Fruit fly (Drosophila melanogaster): ENCODE results near the gene foxo.

The foxo gene

dm6 chr3R:14025795-14026194 is 30.9 kb upstream of the foxo start:
- TF ChIP-seq D1 (tag; optimal IDR thresholded peaks at IDR 0.05) (no peak), CG12605 (GFP tag; IDR thresholded peaks at IDR 0.05) (peak; percentile 94), CG15710 (tag; optimal IDR thresholded peaks at IDR 0.05) (peak; percentile 55), CG8301 (tag; optimal IDR thresholded peaks at IDR 0.05) (peak; percentile 33), rn (GFP tag; IDR thresholded peaks at IDR 0.05) (no peak), CG10348 (GFP tag; IDR thresholded peaks at IDR 0.05) (no peak), Pif1A (GFP tag; optimal IDR thresholded peaks at IDR 0.05) (peak; percentile 67), gl (tag; optimal IDR thresholded peaks at IDR 0.05) (peak; percentile 85), CG32121 (GFP tag; IDR thresholded peaks at IDR 0.05) (peak; percentile 69), Ets98B (GFP tag; IDR thresholded peaks at IDR 0.05) (peak; percentile 86), fd96Ca (GFP tag; IDR thresholded peaks at IDR 0.05) (no peak; the same call in 2 of the 3 replicates), CG17806 (tag; optimal IDR thresholded peaks at IDR 0.05) (peak; percentile 47), EcR (GFP tag; optimal IDR thresholded peaks at IDR 0.05) (no peak), CG34367 (tag; optimal IDR thresholded peaks at IDR 0.05) (peak; percentile 65), CG14655 (GFP tag; optimal IDR thresholded peaks at IDR 0.05) (peak; percentile 59), CG4496 (GFP tag; IDR thresholded peaks at IDR 0.05) (peak; percentile 84), CG8159 (tag; optimal IDR thresholded peaks at IDR 0.05) (peak; percentile 36), CG9948 (tag; optimal IDR thresholded peaks at IDR 0.05) (no peak), Pif1B (GFP tag; optimal IDR thresholded peaks at IDR 0.05) (peak; percentile 73), Snoo (tag; optimal IDR thresholded peaks at IDR 0.05) (peak; percentile 20), CG13204 (GFP tag; optimal IDR thresholded peaks at IDR 0.05) (peak; percentile 73)

dm6 chr3R:14026212-14026952 is 30.4 kb upstream of the foxo start:
- peak; percentile 18 for TF ChIP-seq EcR (GFP tag; optimal IDR thresholded peaks at IDR 0.05)
- TF ChIP-seq CG10348 (GFP tag; IDR thresholded peaks at IDR 0.05): no peak
- TF ChIP-seq CG17806 (tag; optimal IDR thresholded peaks at IDR 0.05): no peak
- no peak for TF ChIP-seq CG9948 (tag; optimal IDR thresholded peaks at IDR 0.05)
- TF ChIP-seq D1 (tag; optimal IDR thresholded peaks at IDR 0.05): no peak
- no peak for TF ChIP-seq CG14655 (GFP tag; optimal IDR thresholded peaks at IDR 0.05)

dm6 chr3R:14026953-14027721 is 29.6 kb upstream of the foxo start:
- TF ChIP-seq CG8301 (tag; optimal IDR thresholded peaks at IDR 0.05): no peak
- no peak for TF ChIP-seq CG17806 (tag; optimal IDR thresholded peaks at IDR 0.05)
- TF ChIP-seq CG9948 (tag; optimal IDR thresholded peaks at IDR 0.05): no peak
- no peak for TF ChIP-seq Pif1B (GFP tag; optimal IDR thresholded peaks at IDR 0.05)
- TF ChIP-seq EcR (GFP tag; optimal IDR thresholded peaks at IDR 0.05): peak; percentile 81
- TF ChIP-seq CG34367 (tag; optimal IDR thresholded peaks at IDR 0.05): no peak
- no peak for TF ChIP-seq CG12605 (GFP tag; IDR thresholded peaks at IDR 0.05)
- TF ChIP-seq rn (GFP tag; IDR thresholded peaks at IDR 0.05): no peak
- TF ChIP-seq D1 (tag; optimal IDR thresholded peaks at IDR 0.05): no peak

- TF ChIP-seq CG34367 (tag; optimal IDR thresholded peaks at IDR 0.05) (no peak), Ets98B (GFP tag; IDR thresholded peaks at IDR 0.05) (no peak)
Observed at dm6 chr3R:14028158-14028557, 28.6 kb upstream of the foxo start.

dm6 chr3R:14028873-14029369 is 27.8 kb upstream of the foxo start, which contains the start of gene Cyp6d5:
TSS of gene Cyp6d5 (plus strand) at chr3R:14029228.
- TF ChIP-seq rn (GFP tag; IDR thresholded peaks at IDR 0.05) (no peak), Pif1B (GFP tag; optimal IDR thresholded peaks at IDR 0.05) (no peak), CG15710 (tag; optimal IDR thresholded peaks at IDR 0.05) (no peak), fd96Ca (GFP tag; IDR thresholded peaks at IDR 0.05) (no peak), CG17806 (tag; optimal IDR thresholded peaks at IDR 0.05) (no peak), D1 (tag; optimal IDR thresholded peaks at IDR 0.05) (no peak), CG34367 (tag; optimal IDR thresholded peaks at IDR 0.05) (no peak), CG12605 (GFP tag; IDR thresholded peaks at IDR 0.05) (no peak), CG4496 (GFP tag; IDR thresholded peaks at IDR 0.05) (no peak), CG13204 (GFP tag; optimal IDR thresholded peaks at IDR 0.05) (no peak)

dm6 chr3R:14031531-14032414 is 25.0 kb upstream of the foxo start, which contains the start of the genes rdx and CG3061:
TSS of gene rdx (minus strand) at chr3R:14032057.
TSS of gene CG3061 (plus strand) at chr3R:14032371.
- peak; percentile 32 for TF ChIP-seq CG9948 (tag; optimal IDR thresholded peaks at IDR 0.05)
- TF ChIP-seq CG13204 (GFP tag; optimal IDR thresholded peaks at IDR 0.05): no peak
- TF ChIP-seq CG14655 (GFP tag; optimal IDR thresholded peaks at IDR 0.05): peak; percentile 45
- TF ChIP-seq rn (GFP tag; IDR thresholded peaks at IDR 0.05): no peak
- TF ChIP-seq fd96Ca (GFP tag; IDR thresholded peaks at IDR 0.05): no peak
- no peak for TF ChIP-seq CG32121 (GFP tag; IDR thresholded peaks at IDR 0.05)
- no peak for TF ChIP-seq gl (tag; optimal IDR thresholded peaks at IDR 0.05)
- no peak for TF ChIP-seq CG8301 (tag; optimal IDR thresholded peaks at IDR 0.05)
- no peak for TF ChIP-seq CG10348 (GFP tag; IDR thresholded peaks at IDR 0.05)
- peak; percentile 34 for TF ChIP-seq EcR (GFP tag; optimal IDR thresholded peaks at IDR 0.05)
- no peak for TF ChIP-seq CG12605 (GFP tag; IDR thresholded peaks at IDR 0.05)
- no peak for TF ChIP-seq Ets98B (GFP tag; IDR thresholded peaks at IDR 0.05)
- TF ChIP-seq Pif1A (GFP tag; optimal IDR thresholded peaks at IDR 0.05): no peak
- TF ChIP-seq CG15710 (tag; optimal IDR thresholded peaks at IDR 0.05): peak; percentile 59
- TF ChIP-seq CG17806 (tag; optimal IDR thresholded peaks at IDR 0.05): peak; percentile 6
- peak; percentile 38 for TF ChIP-seq Snoo (tag; optimal IDR thresholded peaks at IDR 0.05)
- no peak for TF ChIP-seq Pif1B (GFP tag; optimal IDR thresholded peaks at IDR 0.05)
- TF ChIP-seq CG34367 (tag; optimal IDR thresholded peaks at IDR 0.05): peak; percentile 5
- TF ChIP-seq D1 (tag; optimal IDR thresholded peaks at IDR 0.05): no peak
- no peak for TF ChIP-seq CG4496 (GFP tag; IDR thresholded peaks at IDR 0.05)
- peak; percentile 66 for TF ChIP-seq CG8159 (tag; optimal IDR thresholded peaks at IDR 0.05)

Data from whole organism, pupa.